Fruit fly (Drosophila melanogaster) whole organism, prepupa: ENCODE data around the gene CG13113.
A peak's percentile ranks its signal among the peaks of the same experiment; 100 is the strongest.

Experiments
- CG10669 ChIP-seq: fragments of 200-800 bp; sonication (Bioruptor generic); optimal IDR thresholded peaks from 3 replicates; lab custom pipeline; 2018; ENCODE audit warnings: missing biosample characterization, mild to moderate bottlenecking, missing genetic modification characterization, moderate library complexity
- CG11762 ChIP-seq: fragments of 200-800 bp; sonication (Bioruptor generic); optimal IDR thresholded peaks from 3 replicates; lab custom pipeline; 2016; ENCODE audit warnings: missing biosample characterization, missing genetic modification characterization; ENCODE audit not compliant: insufficient read depth
- CG16779 ChIP-seq: fragments of 200-800 bp; sonication (Bioruptor generic); optimal IDR thresholded peaks from 3 replicates; lab custom pipeline; 2017; ENCODE audit warnings: missing biosample characterization, mild to moderate bottlenecking, missing genetic modification characterization
- CG32006 ChIP-seq: fragments of 200-800 bp; sonication (Bioruptor generic); optimal IDR thresholded peaks from 3 replicates; lab custom pipeline; 2017; ENCODE audit warnings: missing biosample characterization, mild to moderate bottlenecking, missing genetic modification characterization
- CG6792 ChIP-seq: fragments of 200-800 bp; sonication (Bioruptor generic); optimal IDR thresholded peaks from 3 replicates; lab custom pipeline; 2016; ENCODE audit warnings: missing biosample characterization, missing genetic modification characterization
- CG6854 ChIP-seq: fragments of 200-800 bp; sonication (Bioruptor generic); optimal IDR thresholded peaks from 2 replicates; lab custom pipeline; 2017; ENCODE audit warnings: missing biosample characterization, mild to moderate bottlenecking, missing genetic modification characterization
- Eip75B ChIP-seq: fragments of 200-800 bp; sonication (Bioruptor generic); optimal IDR thresholded peaks from 3 replicates; lab custom pipeline; 2016; ENCODE audit warnings: missing biosample characterization, missing genetic modification characterization
- Hr39 ChIP-seq: fragments of 200-800 bp; sonication (Bioruptor generic); optimal IDR thresholded peaks from 2 replicates; lab custom pipeline; 2016; ENCODE audit warnings: missing biosample characterization, missing genetic modification characterization
- Hr4 ChIP-seq: fragments of 200-800 bp; sonication (Bioruptor generic); optimal IDR thresholded peaks from 3 replicates; lab custom pipeline; 2016; ENCODE audit warnings: missing biosample characterization, missing genetic modification characterization
- OdsH ChIP-seq: fragments of 200-800 bp; sonication (Bioruptor generic); optimal IDR thresholded peaks from 3 replicates; lab custom pipeline; 2016; ENCODE audit warnings: missing biosample characterization, missing genetic modification characterization
- acj6 ChIP-seq: fragments of 200-800 bp; sonication (Bioruptor generic); optimal IDR thresholded peaks from 3 replicates; lab custom pipeline; 2016; ENCODE audit warnings: missing biosample characterization, missing genetic modification characterization
- pdm3 ChIP-seq: fragments of 200-800 bp; sonication (Bioruptor generic); optimal IDR thresholded peaks from 3 replicates; lab custom pipeline; 2016; ENCODE audit warnings: missing biosample characterization, missing genetic modification characterization
- topi ChIP-seq: fragments of 200-800 bp; sonication (Bioruptor generic); optimal IDR thresholded peaks from 3 replicates; lab custom pipeline; 2016; ENCODE audit warnings: missing biosample characterization, missing genetic modification characterization

DNA sequence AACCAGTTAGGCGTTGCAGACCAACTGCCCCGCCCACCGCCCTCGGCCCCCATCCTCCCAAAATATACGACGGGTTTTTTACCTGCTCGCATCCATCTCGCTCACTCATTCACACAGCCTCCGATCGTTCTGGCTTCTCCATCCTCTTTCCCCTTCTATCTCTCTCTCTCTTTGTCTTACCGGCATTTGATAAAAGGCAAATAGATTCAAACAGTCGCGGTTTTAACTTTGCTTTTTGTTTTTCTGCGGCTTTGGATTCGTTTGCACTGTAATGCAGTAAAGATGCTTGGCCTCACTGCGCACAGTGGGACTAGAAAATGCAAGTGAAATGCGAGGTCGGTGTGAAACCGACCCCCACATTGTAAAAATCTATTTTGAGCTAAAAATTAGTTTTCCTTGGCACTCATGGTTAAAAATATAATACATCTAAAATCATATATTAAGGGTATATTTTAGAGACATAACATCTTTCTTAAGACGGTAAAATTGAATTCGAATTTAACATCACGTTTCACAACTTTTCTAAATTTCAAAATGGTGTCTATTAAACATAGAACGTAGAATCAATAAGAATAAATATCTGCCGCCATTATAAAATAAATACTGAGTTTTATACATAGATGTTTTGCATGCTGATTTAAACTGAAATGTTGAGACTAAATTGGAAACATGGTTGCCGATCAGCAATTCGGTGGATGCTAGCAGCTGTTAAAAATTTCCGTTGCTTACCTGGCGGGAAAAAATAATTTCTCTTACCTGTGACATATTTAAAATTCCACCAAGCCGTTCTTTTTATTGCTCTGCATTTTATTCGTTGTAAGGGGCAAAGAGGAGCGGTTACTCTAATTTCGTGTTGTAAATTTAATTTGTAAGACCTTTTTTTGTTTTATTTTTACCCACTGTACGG is 47.3 kb upstream of the CG13113 start:
- TF ChIP-seq CG32006 (GFP tag; lab: Kevin White, UChicago) = peak; percentile 89
- peak; percentile 72 for TF ChIP-seq Hr39 (GFP tag; lab: Kevin White, UChicago)
- TF ChIP-seq CG6854 (GFP tag; lab: Kevin White, UChicago) = peak; percentile 25
- peak; percentile 61 for TF ChIP-seq Hr4 (GFP tag; lab: Kevin White, UChicago)
- peak; percentile 61 for TF ChIP-seq topi (GFP tag; lab: Kevin White, UChicago)
- TF ChIP-seq CG11762 (GFP tag; lab: Kevin White, UChicago) = no peak
- peak; percentile 22 for TF ChIP-seq CG16779 (tag; lab: Kevin White, UChicago)
- peak; percentile 49 for TF ChIP-seq Eip75B (GFP tag; lab: Kevin White, UChicago)
- no peak for TF ChIP-seq CG10669 (GFP tag; lab: Kevin White, UChicago)
- no peak for TF ChIP-seq acj6 (GFP tag; lab: Kevin White, UChicago)
- peak; percentile 58 for TF ChIP-seq OdsH (GFP tag; lab: Kevin White, UChicago)
- TF ChIP-seq CG6792 (GFP tag; lab: Kevin White, UChicago) = peak; percentile 22
- TF ChIP-seq pdm3 (GFP tag; lab: Kevin White, UChicago) = peak; percentile 52
